Worm (Caenorhabditis elegans) whole organism, mixed stage, embryonic: ENCODE measurements around the gene mig-17.

Experiments used
- ceh-43 ChIP-seq: fragments of 200-800 bp; sonication (Bioruptor generic); optimal IDR thresholded peaks from 2 replicates; lab custom pipeline; 2018; ENCODE audit warnings: mild to moderate bottlenecking, missing genetic modification characterization, moderate library complexity, missing compliant biosample characterization
- elt-3 ChIP-seq: fragments of 150-350 bp; optimal IDR thresholded peaks from 2 replicates; lab custom pipeline; 2014; ENCODE audit warnings: missing biosample characterization, missing genetic modification characterization
- mls-2 ChIP-seq: sonication (generic microtip); optimal IDR thresholded peaks from 2 replicates; lab custom pipeline; 2016; ENCODE audit warnings: mild to moderate bottlenecking, missing genetic modification characterization, moderate library complexity, missing compliant biosample characterization

DNA sequence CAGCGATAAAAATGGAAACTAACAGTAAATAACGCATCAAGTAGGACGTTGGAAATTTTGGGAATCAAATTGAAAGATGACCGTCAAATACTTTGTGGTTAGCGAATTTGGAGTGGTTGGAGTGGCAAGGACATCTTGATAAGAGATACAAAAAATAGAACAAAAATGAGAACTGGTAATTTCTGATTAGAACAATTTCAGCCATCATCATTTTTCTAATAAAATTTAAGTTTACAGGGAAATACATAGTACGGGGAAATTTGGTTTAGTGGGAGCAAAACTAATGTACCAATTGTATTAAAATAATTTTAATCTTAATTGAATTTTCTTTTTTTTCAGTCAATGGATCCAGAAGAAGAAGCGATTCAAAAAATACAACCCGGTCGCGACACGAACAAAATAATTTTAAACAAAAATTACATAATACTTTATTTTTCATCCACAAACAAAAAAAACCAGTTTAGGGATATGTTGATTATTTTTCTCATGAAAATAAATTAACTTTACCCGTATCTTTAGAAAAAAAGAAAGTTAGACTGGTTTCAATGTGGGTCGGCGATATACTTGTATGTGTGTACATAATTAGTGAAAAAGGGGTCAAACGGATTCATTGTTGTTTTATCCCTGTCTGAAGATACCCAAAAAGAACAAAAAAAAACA is 35.5 kb upstream of the mig-17 start, which contains the start of the genes K03B8.8 and grl-3:
- TF ChIP-seq ceh-43 (GFP tag; lab: Kevin White, UChicago): no peak
- TF ChIP-seq elt-3 (tag; lab: Kevin White, UChicago): no peak
- no peak for TF ChIP-seq mls-2 (tag; lab: Kevin White, UChicago)
